Worm (Caenorhabditis elegans) whole organism, young adult: ENCODE measurements around the gene Y61A9LA.4.
"Not testable (repeated sequence)": the region's sequence is repeated elsewhere in the genome, so short reads cannot be mapped to it uniquely, and the experiment has no call there.

ENCODE experiments used
- B0261.1 ChIP-seq: sonication (generic microtip); optimal IDR thresholded peaks from 2 replicates; lab custom pipeline; 2016; ENCODE audit warnings: mild to moderate bottlenecking, missing genetic modification characterization, moderate library complexity, missing compliant biosample characterization
- F10E7.11 ChIP-seq: sonication (generic microtip); optimal IDR thresholded peaks from 2 replicates; lab custom pipeline; 2017; ENCODE audit warnings: mild to moderate bottlenecking, missing genetic modification characterization, moderate library complexity, missing compliant biosample characterization
- F23B12.7 ChIP-seq: sonication (generic microtip); optimal IDR thresholded peaks from 2 replicates; lab custom pipeline; 2017; ENCODE audit warnings: missing genetic modification characterization, mild to moderate bottlenecking, missing compliant biosample characterization, antibody characterized with exemption, moderate library complexity; ENCODE audit not compliant: insufficient read depth
- Y56A3A.18 ChIP-seq: fragments of 200-800 bp; sonication (Bioruptor generic); IDR thresholded peaks from 2 replicates; pipeline ENCODE4 v1.3.6; 2022; ENCODE audit warnings: missing genetic modification reagents, missing genetic modification characterization, missing compliant biosample characterization
- Y67H2A.10 ChIP-seq: fragments of 200-800 bp; sonication (Bioruptor generic); conservative IDR thresholded peaks from 2 replicates; pipeline ENCODE4 v1.3.6; 2022; ENCODE audit warnings: missing genetic modification reagents, missing genetic modification characterization, missing compliant biosample characterization
- Y79H2A.3 ChIP-seq: fragments of 200-800 bp; sonication (Bioruptor generic); conservative IDR thresholded peaks from 2 replicates; pipeline ENCODE4 v1.3.6; 2022; ENCODE audit warnings: missing genetic modification reagents, missing genetic modification characterization, missing compliant biosample characterization
- athp-1 ChIP-seq: sonication (generic microtip); optimal IDR thresholded peaks from 2 replicates; lab custom pipeline; 2017; ENCODE audit warnings: mild to moderate bottlenecking, missing genetic modification characterization, missing compliant biosample characterization
- attf-3 ChIP-seq: fragments of 200-800 bp; sonication (Bioruptor generic); conservative IDR thresholded peaks from 2 replicates; pipeline ENCODE4 v1.3.6; 2022; ENCODE audit warnings: missing genetic modification reagents, missing genetic modification characterization, missing compliant biosample characterization
- cebp-2 ChIP-seq: fragments of 200-800 bp; sonication (Bioruptor generic); IDR thresholded peaks from 2 replicates; pipeline ENCODE4 v1.3.6; 2022; ENCODE audit warnings: missing genetic modification characterization, missing compliant biosample characterization
- hlh-26 ChIP-seq: fragments of 200-800 bp; sonication (Bioruptor generic); conservative IDR thresholded peaks from 2 replicates; pipeline ENCODE4 v1.3.6; 2022; ENCODE audit warnings: missing genetic modification reagents, missing genetic modification characterization, missing compliant biosample characterization
- hmg-1.2 ChIP-seq: fragments of 200-800 bp; sonication (Bioruptor generic); IDR thresholded peaks from 2 replicates; pipeline ENCODE4 v1.3.6; 2022; ENCODE audit warnings: missing genetic modification reagents, missing genetic modification characterization, missing compliant biosample characterization
- lir-1 ChIP-seq: fragments of 200-800 bp; sonication (Bioruptor generic); conservative IDR thresholded peaks from 2 replicates; pipeline ENCODE4 v1.3.6; 2022; ENCODE audit warnings: missing genetic modification reagents, missing genetic modification characterization, missing compliant biosample characterization
- lsl-1 ChIP-seq: fragments of 200-800 bp; sonication (Bioruptor generic); optimal IDR thresholded peaks from 2 replicates; lab custom pipeline; 2018; ENCODE audit warnings: mild to moderate bottlenecking, missing genetic modification characterization, moderate library complexity, missing compliant biosample characterization
- lsy-27 ChIP-seq: sonication (generic microtip); optimal IDR thresholded peaks from 2 replicates; lab custom pipeline; 2017; ENCODE audit warnings: missing genetic modification characterization, mild to moderate bottlenecking, missing compliant biosample characterization, antibody characterized with exemption, missing genotype, borderline replicate concordance; ENCODE audit not compliant: insufficient read depth
- madf-3 ChIP-seq: fragments of 200-800 bp; sonication (Bioruptor generic); IDR thresholded peaks from 2 replicates; pipeline ENCODE4 v1.3.6; 2022; ENCODE audit warnings: missing genetic modification reagents, missing genetic modification characterization, missing compliant biosample characterization
- madf-6 ChIP-seq: fragments of 200-800 bp; sonication (Bioruptor generic); IDR thresholded peaks from 2 replicates; pipeline ENCODE4 v1.3.6; 2022; ENCODE audit warnings: missing genetic modification reagents, missing genetic modification characterization, missing compliant biosample characterization
- sdz-38 ChIP-seq: sonication (generic microtip); optimal IDR thresholded peaks from 2 replicates; lab custom pipeline; 2016; ENCODE audit warnings: missing genotype, missing genetic modification characterization, missing compliant biosample characterization
- snpc-1.1 ChIP-seq: sonication (generic microtip); optimal IDR thresholded peaks from 2 replicates; lab custom pipeline; 2017; ENCODE audit warnings: missing genetic modification characterization, mild to moderate bottlenecking, missing compliant biosample characterization, antibody characterized with exemption, moderate library complexity, missing genotype, missing genetic modification reagents; ENCODE audit not compliant: insufficient read depth
- snpc-3.4 ChIP-seq: sonication (generic microtip); optimal IDR thresholded peaks from 2 replicates; lab custom pipeline; 2017; ENCODE audit warnings: missing genetic modification characterization, mild to moderate bottlenecking, missing compliant biosample characterization, antibody characterized with exemption, moderate library complexity, missing genotype, missing genetic modification reagents
- tbp1 ChIP-seq: fragments of 200-800 bp; sonication (Bioruptor generic); optimal IDR thresholded peaks from 2 replicates; lab custom pipeline; 2018; ENCODE audit warnings: mild to moderate bottlenecking, missing genetic modification characterization, missing compliant biosample characterization
- tlf-1 ChIP-seq: fragments of 200-800 bp; sonication (Bioruptor generic); optimal IDR thresholded peaks from 2 replicates; lab custom pipeline; 2018; ENCODE audit warnings: mild to moderate bottlenecking, missing genetic modification characterization, missing compliant biosample characterization
- unc-62 ChIP-seq: fragments of 150-350 bp; optimal IDR thresholded peaks from 2 replicates; lab custom pipeline; 2014; ENCODE audit warnings: missing biosample characterization, missing genetic modification reagents, missing genetic modification characterization
- ztf-6 ChIP-seq: fragments of 200-800 bp; sonication (Bioruptor generic); IDR thresholded peaks from 2 replicates; pipeline ENCODE4 v1.3.6; 2022; ENCODE audit warnings: missing genetic modification reagents, missing genetic modification characterization, missing compliant biosample characterization

The Y61A9LA.4 gene

ce11 chrV:4560441-4560840, at the start of gene Y61A9LA.4:
Y61A9LA.4 (plus strand) TSS chrV:4560741.
- not testable (repeated sequence) for TF ChIP-seq hmg-1.2; F10E7.11 (tag; lab: Kevin White, UChicago); lsy-27 (tag; lab: Kevin White, UChicago)

ce11 chrV:4512733-4513132, 47.8 kb upstream of the Y61A9LA.4 start, which contains the start of gene T28F12.1:
T28F12.1 (plus strand) TSS chrV:4513033.
- TF ChIP-seq snpc-1.1 (tag; lab: Kevin White, UChicago) (no peak), tlf-1 (GFP tag; lab: Kevin White, UChicago) (no peak), lsl-1 (GFP tag; lab: Kevin White, UChicago) (no peak)

ce11 chrV:4518657-4519056, 41.9 kb upstream of the Y61A9LA.4 start:
- TF ChIP-seq lsy-27 (tag; lab: Kevin White, UChicago) (no peak), attf-3 (GFP tag; lab: Robert Waterston, UW) (no peak), B0261.1 (tag; lab: Kevin White, UChicago) (no peak)

- TF ChIP-seq athp-1 (tag; lab: Kevin White, UChicago) (no peak), snpc-3.4 (tag; lab: Kevin White, UChicago) (no peak), F23B12.7 (tag; lab: Kevin White, UChicago) (no peak), unc-62 (GFP tag; lab: Kevin White, UChicago) (no peak), Y67H2A.10 (GFP tag; lab: Robert Waterston, UW) (no peak), madf-3 (GFP tag; lab: Robert Waterston, UW) (no peak), tbp1 (GFP tag; lab: Kevin White, UChicago) (no peak), lir-1 (no peak), Y56A3A.18 (GFP tag; lab: Robert Waterston, UW) (no peak)
- TF ChIP-seq, all 124 proteins: peak for 0
Measured at ce11 chrV:4523312-4523711, 37.2 kb upstream of the Y61A9LA.4 start.

ce11 chrV:4523844-4524243, 36.7 kb upstream of the Y61A9LA.4 start:
- 0 out of 2 replicates have a peak, but pooled peaks have one; percentile 24 for TF ChIP-seq cebp-2 (GFP tag; lab: Robert Waterston, UW)
- TF ChIP-seq Y79H2A.3 (GFP tag; lab: Robert Waterston, UW), result no peak

ce11 chrV:4524327-4524726, 36.2 kb upstream of the Y61A9LA.4 start:
- TF ChIP-seq madf-6 (0 out of 2 replicates have a peak, but pooled peaks have one; percentile 8), ztf-6 (GFP tag; lab: Robert Waterston, UW) (no peak)
- TF ChIP-seq, all 124 proteins: peak for 1

- no peak for TF ChIP-seq sdz-38 (tag; lab: Kevin White, UChicago)
Measured at ce11 chrV:4525106-4525505, 35.4 kb upstream of the Y61A9LA.4 start.

ce11 chrV:4525512-4525911, 35.0 kb upstream of the Y61A9LA.4 start:
- TF ChIP-seq unc-62 (GFP tag; lab: Kevin White, UChicago) (peak; percentile 70), hlh-26 (GFP tag; lab: Robert Waterston, UW) (no peak), sdz-38 (tag; lab: Kevin White, UChicago) (no peak)
